Fruit fly (Drosophila melanogaster): ENCODE data around the gene mRpL1.

mRpL1 gene

dm6 chr3R:8256040-8256439, 45.2 kb upstream of the mRpL1 start (continued):
- TF ChIP-seq E2f1 (GFP tag; IDR thresholded peaks at IDR 0.05) (no peak), CG30403 (GFP tag; optimal IDR thresholded peaks at IDR 0.05) (peak; percentile 44), ftz-f1 (GFP tag; optimal IDR thresholded peaks at IDR 0.05) (no peak), CG12071 (GFP tag; optimal IDR thresholded peaks at IDR 0.05) (peak; percentile 22), chinmo (GFP tag; IDR thresholded peaks at IDR 0.05; ENCODE audit: partially characterized antibody) (no peak), fd96Cb (tag; optimal IDR thresholded peaks at IDR 0.05) (peak; percentile 27), CG10321 (GFP tag; IDR thresholded peaks at IDR 0.05) (no peak), wor (GFP tag; IDR thresholded peaks at IDR 0.05) (no peak), Bteb2 (GFP tag; optimal IDR thresholded peaks at IDR 0.05) (peak; percentile 11), h (optimal IDR thresholded peaks at IDR 0.05) (no peak), otp (GFP tag; IDR thresholded peaks at IDR 0.05) (no peak), zfh2 (GFP tag; optimal IDR thresholded peaks at IDR 0.05) (peak; percentile 21), phol (tag; optimal IDR thresholded peaks at IDR 0.05) (peak; percentile 33), Fer3 (tag; optimal IDR thresholded peaks at IDR 0.05) (peak; percentile 33), Chrac-16 (GFP tag; optimal IDR thresholded peaks at IDR 0.05) (no peak), CG15269 (tag; optimal IDR thresholded peaks at IDR 0.05) (peak; percentile 52), cwo (GFP tag; optimal IDR thresholded peaks at IDR 0.05) (peak; percentile 41), D19A (tag; optimal IDR thresholded peaks at IDR 0.05) (no peak), wdn (GFP tag; IDR thresholded peaks at IDR 0.05) (no peak), gt (GFP tag; IDR thresholded peaks at IDR 0.05) (no peak), seq (GFP tag; IDR thresholded peaks at IDR 0.05) (no peak), MTF-1 (GFP tag; optimal IDR thresholded peaks at IDR 0.05; ENCODE audit: borderline replicate concordance) (no peak), CTCF (GFP tag; optimal IDR thresholded peaks at IDR 0.05) (no peak), bcd (GFP tag; optimal IDR thresholded peaks at IDR 0.05) (peak; percentile 19), CG31441 (GFP tag; IDR thresholded peaks at IDR 0.05) (no peak), oc (tag; optimal IDR thresholded peaks at IDR 0.05) (no peak), gem (tag; optimal IDR thresholded peaks at IDR 0.05) (peak; percentile 65), Hr3 (GFP tag; optimal IDR thresholded peaks at IDR 0.05) (no peak), CG12659 (GFP tag; optimal IDR thresholded peaks at IDR 0.05) (no peak), CG16863 (GFP tag; optimal IDR thresholded peaks at IDR 0.05) (no peak), CG6813 (GFP tag; optimal IDR thresholded peaks at IDR 0.05) (peak; percentile 10), CG31224 (GFP tag; IDR thresholded peaks at IDR 0.05) (no peak), CG9215 (GFP tag; IDR thresholded peaks at IDR 0.05) (no peak), CG9609 (GFP tag; optimal IDR thresholded peaks at IDR 0.05) (no peak), hth (optimal IDR thresholded peaks at IDR 0.05) (no peak), CG14667 (GFP tag; IDR thresholded peaks at IDR 0.05) (no peak), CG10209 (GFP tag; optimal IDR thresholded peaks at IDR 0.05) (peak; percentile 32), Usf (GFP tag; optimal IDR thresholded peaks at IDR 0.05) (no peak), bowl (GFP tag; IDR thresholded peaks at IDR 0.05) (no peak), abd-A (tag; optimal IDR thresholded peaks at IDR 0.05) (no peak), Neu2 (GFP tag; optimal IDR thresholded peaks at IDR 0.05; ENCODE audit: borderline replicate concordance) (no peak), CG1602 (GFP tag; optimal IDR thresholded peaks at IDR 0.05) (no peak), CG18599 (GFP tag; optimal IDR thresholded peaks at IDR 0.05) (peak; percentile 38), CG18262 (tag; optimal IDR thresholded peaks at IDR 0.05) (peak; percentile 6), Mes4 (GFP tag; optimal IDR thresholded peaks at IDR 0.05) (no peak), sna (GFP tag; IDR thresholded peaks at IDR 0.05; ENCODE audit: partially characterized antibody) (no peak), CG17361 (GFP tag; IDR thresholded peaks at IDR 0.05) (0 out of 3 replicates have a peak, but pooled peaks have one; percentile 43), ATbp (GFP tag; optimal IDR thresholded peaks at IDR 0.05) (no peak), Med (GFP tag) (peak; percentile 83), Nf-YC (tag; optimal IDR thresholded peaks at IDR 0.05) (no peak), CG7745 (tag; optimal IDR thresholded peaks at IDR 0.05) (no peak), CoRest (tag; optimal IDR thresholded peaks at IDR 0.05) (peak; percentile 43)
